Worm (Caenorhabditis elegans) whole organism, mixed stage, embryonic: ENCODE results near the gene pqn-94.

Experiments used
- elt-3 ChIP-seq: fragments of 150-350 bp; optimal IDR thresholded peaks from 2 replicates; lab custom pipeline; 2014; ENCODE audit warnings: missing biosample characterization, missing genetic modification characterization
- sem-2 ChIP-seq: fragments of 200-800 bp; sonication (Bioruptor generic); optimal IDR thresholded peaks from 2 replicates; lab custom pipeline; 2018; ENCODE audit warnings: mild to moderate bottlenecking, missing genetic modification characterization, missing compliant biosample characterization

DNA sequence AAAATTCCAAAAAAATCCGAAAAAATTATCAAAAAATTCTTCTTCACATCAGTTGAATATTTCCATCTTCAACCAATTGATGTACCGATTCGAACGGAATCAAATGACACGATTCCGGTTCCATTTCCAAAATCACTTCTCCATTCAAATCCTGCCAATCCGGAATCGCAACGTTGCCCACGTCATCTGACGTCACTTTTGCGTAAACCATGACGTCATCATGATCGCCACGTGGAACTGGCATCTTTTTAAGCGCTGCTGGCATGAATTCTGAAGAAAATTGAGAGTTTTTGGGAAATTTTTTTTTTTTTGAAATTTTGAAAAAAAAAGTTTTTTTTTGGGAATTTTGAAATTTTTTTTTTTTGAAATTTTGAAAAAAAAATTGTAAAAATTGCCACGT is 44.4 kb downstream of the pqn-94 start:
- TF ChIP-seq sem-2 (GFP tag; lab: Kevin White, UChicago) = no peak
- TF ChIP-seq elt-3 (tag; lab: Kevin White, UChicago) = no peak
